Worm (Caenorhabditis elegans) whole organism, L4 larva: ENCODE data around the gene ugt-7.

Source experiments
- ctbp-1 ChIP-seq: fragments of 200-800 bp; sonication (Bioruptor generic); IDR thresholded peaks from 2 replicates; pipeline ENCODE4 v1.3.6; 2022; ENCODE audit warnings: missing genetic modification reagents, missing genetic modification characterization, missing compliant biosample characterization
- daf-12 ChIP-seq: fragments of 150-350 bp; optimal IDR thresholded peaks from 2 replicates; lab custom pipeline; 2014; ENCODE audit warnings: missing biosample characterization, missing genetic modification reagents, missing genetic modification characterization
- egl-27 ChIP-seq: sonication (generic microtip); optimal IDR thresholded peaks from 3 replicates; lab custom pipeline; 2017; ENCODE audit warnings: missing biosample characterization, missing genetic modification reagents, missing genetic modification characterization
- lin-13 ChIP-seq: fragments of 150-350 bp; optimal IDR thresholded peaks from 2 replicates; lab custom pipeline; 2014; ENCODE audit warnings: missing biosample characterization, missing genetic modification reagents, missing genetic modification characterization
- nhr-10 ChIP-seq: fragments of 150-350 bp; optimal IDR thresholded peaks from 2 replicates; lab custom pipeline; 2014; ENCODE audit warnings: missing biosample characterization, missing genetic modification characterization
- pha-4 ChIP-seq, 2 experiments: fragments of 150-350 bp in 1 of 2; fragments of 200-800 bp in 1 of 2; sonication (Bioruptor generic) in 1 of 2; IDR thresholded peaks in 1 of 2; optimal IDR thresholded peaks in 1 of 2; 2 replicates each; pipeline versions ENCODE4 v1.3.6 to Lab custom; 2014 to 2022; ENCODE audit warnings: missing genetic modification characterization in 2 of 2, missing genetic modification reagents in 2 of 2, missing biosample characterization in 1 of 2, missing compliant biosample characterization in 1 of 2
- snpc-4 ChIP-seq: fragments of 150-350 bp; optimal IDR thresholded peaks from 2 replicates; lab custom pipeline; 2014; ENCODE audit warnings: missing biosample characterization, missing genetic modification characterization

DNA sequence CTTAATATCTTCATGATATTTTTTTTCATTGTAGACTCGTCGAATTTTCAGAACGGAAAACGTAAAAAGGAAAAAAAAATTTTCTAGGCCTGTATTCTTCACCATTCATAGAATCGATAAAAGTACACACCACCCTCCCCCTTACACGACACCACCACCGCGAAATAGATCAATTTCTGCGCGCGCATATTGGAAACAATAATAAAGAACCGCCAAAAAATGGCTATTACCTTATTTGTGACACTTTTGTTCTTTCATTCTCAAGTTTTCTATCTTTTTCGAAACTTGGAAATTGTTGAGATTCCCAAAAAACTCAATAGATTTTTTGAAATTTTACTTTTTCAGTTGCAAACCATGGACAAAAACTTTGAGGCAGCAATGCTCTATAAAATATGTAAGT, 25.2 kb downstream of the ugt-7 start, which contains the start of gene F26G5.1:
- TF ChIP-seq nhr-10 (tag; lab: Kevin White, UChicago) = no peak
- no peak for TF ChIP-seq snpc-4
- TF ChIP-seq pha-4 (GFP tag; IDR thresholded peaks at IDR 0.05; lab: Robert Waterston, UW) = no peak
- TF ChIP-seq pha-4 (tag; optimal IDR thresholded peaks at IDR 0.05; lab: Kevin White, UChicago) = no peak
- TF ChIP-seq egl-27 (tag; lab: Kevin White, UChicago) = no peak
- TF ChIP-seq ctbp-1 (GFP tag; lab: Robert Waterston, UW) = no peak
- TF ChIP-seq lin-13 = no peak
- TF ChIP-seq daf-12 (tag; lab: Kevin White, UChicago) = no peak
